Fruit fly (Drosophila melanogaster): Measurements from ENCODE around the gene CG11841.

DNA sequence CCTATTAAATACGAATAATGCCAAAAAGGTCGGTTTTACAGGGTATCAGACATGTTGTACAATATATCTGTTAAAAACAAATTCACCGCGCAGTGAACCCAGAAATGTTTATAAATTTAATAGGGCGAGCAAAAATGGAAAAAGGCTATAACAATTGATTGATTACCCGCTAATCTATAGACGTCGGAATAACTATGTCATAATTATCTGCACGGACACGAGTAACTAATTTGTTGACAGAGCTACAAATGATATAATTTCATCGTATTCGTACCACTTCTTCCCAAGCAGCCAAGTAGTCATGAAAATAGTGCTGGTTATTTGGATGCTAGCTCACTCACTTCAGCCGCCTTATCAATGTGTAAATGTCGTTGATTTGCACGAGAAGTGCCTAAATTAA is 26.2 kb upstream of the CG11841 start, which contains the start of gene CG14518:
- TF ChIP-seq EcR (GFP tag; optimal IDR thresholded peaks at IDR 0.05) (no peak), pan (optimal IDR thresholded peaks at IDR 0.05) (no peak), psq (optimal IDR thresholded peaks at IDR 0.05) (no peak), CG8478 (optimal IDR thresholded peaks at IDR 0.05) (no peak), Dll (optimal IDR thresholded peaks at IDR 0.05) (no peak), usp (GFP tag; optimal IDR thresholded peaks at IDR 0.05) (no peak)

All from whole organism.